Fruit fly (Drosophila melanogaster) whole organism, prepupa: ENCODE data around the gene CG15544.

Source experiments
- Blimp-1 ChIP-seq: fragments of 200-800 bp; sonication (Bioruptor generic); optimal IDR thresholded peaks from 3 replicates; lab custom pipeline; 2017; ENCODE audit warnings: missing biosample characterization, missing genetic modification characterization, mild to moderate bottlenecking, moderate library complexity, missing genetic modification reagents
- CG10669 ChIP-seq: fragments of 200-800 bp; sonication (Bioruptor generic); optimal IDR thresholded peaks from 3 replicates; lab custom pipeline; 2018; ENCODE audit warnings: missing biosample characterization, mild to moderate bottlenecking, missing genetic modification characterization, moderate library complexity
- CG11294 ChIP-seq: fragments of 200-800 bp; sonication (Bioruptor generic); IDR thresholded peaks from 2 replicates; pipeline ENCODE4 v1.3.6; 2022; ENCODE audit warnings: missing biosample characterization, missing genetic modification characterization
- CG11762 ChIP-seq: fragments of 200-800 bp; sonication (Bioruptor generic); optimal IDR thresholded peaks from 3 replicates; lab custom pipeline; 2016; ENCODE audit warnings: missing biosample characterization, missing genetic modification characterization; ENCODE audit not compliant: insufficient read depth
- CG11902 ChIP-seq: fragments of 200-800 bp; sonication (Bioruptor generic); optimal IDR thresholded peaks from 3 replicates; lab custom pipeline; 2016; ENCODE audit warnings: missing biosample characterization, missing genetic modification characterization
- CG15336 ChIP-seq: fragments of 200-800 bp; sonication (Bioruptor generic); IDR thresholded peaks from 2 replicates; pipeline ENCODE4 v1.3.6; 2022; ENCODE audit warnings: missing biosample characterization, missing genetic modification characterization
- CG16779 ChIP-seq: fragments of 200-800 bp; sonication (Bioruptor generic); optimal IDR thresholded peaks from 3 replicates; lab custom pipeline; 2017; ENCODE audit warnings: missing biosample characterization, mild to moderate bottlenecking, missing genetic modification characterization
- CG3032 ChIP-seq: fragments of 200-800 bp; optimal IDR thresholded peaks from 2 replicates; lab custom pipeline; 2019; ENCODE audit warnings: missing biosample characterization, mild to moderate bottlenecking, missing genetic modification characterization, moderate library complexity
- CG31627 ChIP-seq: fragments of 200-800 bp; sonication (Bioruptor generic); optimal IDR thresholded peaks from 3 replicates; lab custom pipeline; 2016; ENCODE audit warnings: missing biosample characterization, missing genetic modification characterization
- CG32006 ChIP-seq: fragments of 200-800 bp; sonication (Bioruptor generic); optimal IDR thresholded peaks from 3 replicates; lab custom pipeline; 2017; ENCODE audit warnings: missing biosample characterization, mild to moderate bottlenecking, missing genetic modification characterization
- CG34406 ChIP-seq: fragments of 200-800 bp; sonication (Bioruptor generic); optimal IDR thresholded peaks from 3 replicates; lab custom pipeline; 2016; ENCODE audit warnings: missing biosample characterization, missing genetic modification characterization
- CG4318 ChIP-seq: fragments of 200-800 bp; sonication (Bioruptor generic); optimal IDR thresholded peaks from 3 replicates; lab custom pipeline; 2017; ENCODE audit warnings: missing biosample characterization, mild to moderate bottlenecking, missing genetic modification characterization
- CG6163 ChIP-seq: fragments of 200-800 bp; sonication (Bioruptor generic); IDR thresholded peaks from 3 replicates; pipeline ENCODE4 v1.3.6; 2022; ENCODE audit warnings: missing biosample characterization, missing genetic modification characterization
- CG6792 ChIP-seq: fragments of 200-800 bp; sonication (Bioruptor generic); optimal IDR thresholded peaks from 3 replicates; lab custom pipeline; 2016; ENCODE audit warnings: missing biosample characterization, missing genetic modification characterization
- CG6854 ChIP-seq: fragments of 200-800 bp; sonication (Bioruptor generic); optimal IDR thresholded peaks from 2 replicates; lab custom pipeline; 2017; ENCODE audit warnings: missing biosample characterization, mild to moderate bottlenecking, missing genetic modification characterization
- CG7368 ChIP-seq: fragments of 200-800 bp; sonication (Bioruptor generic); optimal IDR thresholded peaks from 3 replicates; lab custom pipeline; 2016; ENCODE audit warnings: missing biosample characterization, missing genetic modification characterization
- CG8119 ChIP-seq: fragments of 200-800 bp; sonication (Bioruptor generic); IDR thresholded peaks from 3 replicates; pipeline ENCODE4 v1.3.6; 2022; ENCODE audit warnings: missing biosample characterization, missing genetic modification characterization
- CG9139 ChIP-seq: fragments of 200-800 bp; sonication (Bioruptor generic); optimal IDR thresholded peaks from 3 replicates; lab custom pipeline; 2017; ENCODE audit warnings: missing biosample characterization, mild to moderate bottlenecking, missing genetic modification characterization
- Eip75B ChIP-seq: fragments of 200-800 bp; sonication (Bioruptor generic); optimal IDR thresholded peaks from 3 replicates; lab custom pipeline; 2016; ENCODE audit warnings: missing biosample characterization, missing genetic modification characterization
- Eip93F ChIP-seq: fragments of 200-800 bp; sonication (Bioruptor generic); optimal IDR thresholded peaks from 2 replicates; lab custom pipeline; 2016; ENCODE audit warnings: missing biosample characterization, mild to moderate bottlenecking, missing genetic modification characterization
- Ets96B ChIP-seq: fragments of 200-800 bp; optimal IDR thresholded peaks from 2 replicates; lab custom pipeline; 2019; ENCODE audit warnings: missing biosample characterization, mild to moderate bottlenecking, missing genetic modification characterization, moderate library complexity
- Hr38 ChIP-seq: sonication (Bioruptor generic); optimal IDR thresholded peaks from 2 replicates; lab custom pipeline; 2016; ENCODE audit warnings: missing biosample characterization, missing genetic modification characterization
- Hr4 ChIP-seq: fragments of 200-800 bp; sonication (Bioruptor generic); optimal IDR thresholded peaks from 3 replicates; lab custom pipeline; 2016; ENCODE audit warnings: missing biosample characterization, missing genetic modification characterization
- Lpt ChIP-seq: fragments of 200-800 bp; sonication (Bioruptor generic); optimal IDR thresholded peaks from 3 replicates; lab custom pipeline; 2016; ENCODE audit warnings: missing biosample characterization, missing genetic modification characterization
- Met ChIP-seq: fragments of 200-800 bp; sonication (Bioruptor generic); optimal IDR thresholded peaks from 3 replicates; lab custom pipeline; 2016; ENCODE audit warnings: missing biosample characterization, missing genetic modification characterization
- OdsH ChIP-seq: fragments of 200-800 bp; sonication (Bioruptor generic); optimal IDR thresholded peaks from 3 replicates; lab custom pipeline; 2016; ENCODE audit warnings: missing biosample characterization, missing genetic modification characterization
- Smox ChIP-seq: fragments of 200-800 bp; sonication (Bioruptor generic); optimal IDR thresholded peaks from 3 replicates; lab custom pipeline; 2016; ENCODE audit warnings: missing biosample characterization, missing genetic modification characterization
- Sox102F ChIP-seq: fragments of 200-800 bp; sonication (Bioruptor generic); optimal IDR thresholded peaks from 2 replicates; lab custom pipeline; 2016; ENCODE audit warnings: missing biosample characterization, mild to moderate bottlenecking, missing genetic modification characterization
- Sox14 ChIP-seq: fragments of 200-800 bp; sonication (Bioruptor generic); optimal IDR thresholded peaks from 3 replicates; lab custom pipeline; 2016; ENCODE audit warnings: missing biosample characterization, missing genetic modification characterization
- Sox15 ChIP-seq: fragments of 200-800 bp; sonication (Bioruptor generic); optimal IDR thresholded peaks from 3 replicates; lab custom pipeline; 2016; ENCODE audit warnings: missing biosample characterization, missing genetic modification characterization
- achi ChIP-seq: fragments of 200-800 bp; sonication (Bioruptor generic); optimal IDR thresholded peaks from 3 replicates; lab custom pipeline; 2016; ENCODE audit warnings: missing biosample characterization, missing genetic modification characterization
- acj6 ChIP-seq: fragments of 200-800 bp; sonication (Bioruptor generic); optimal IDR thresholded peaks from 3 replicates; lab custom pipeline; 2016; ENCODE audit warnings: missing biosample characterization, missing genetic modification characterization
- cyc ChIP-seq: fragments of 200-800 bp; sonication (Bioruptor generic); optimal IDR thresholded peaks from 3 replicates; lab custom pipeline; 2016; ENCODE audit warnings: missing biosample characterization, missing genetic modification characterization
- dac ChIP-seq: fragments of 200-800 bp; sonication (Bioruptor generic); optimal IDR thresholded peaks from 2 replicates; lab custom pipeline; 2017; ENCODE audit warnings: missing biosample characterization, mild to moderate bottlenecking, missing genetic modification characterization
- esn ChIP-seq: fragments of 200-800 bp; sonication (Bioruptor generic); optimal IDR thresholded peaks from 2 replicates; lab custom pipeline; 2016; ENCODE audit warnings: missing biosample characterization, mild to moderate bottlenecking, missing genetic modification characterization, moderate library complexity
- fd59A ChIP-seq: fragments of 200-800 bp; sonication (Bioruptor generic); optimal IDR thresholded peaks from 2 replicates; lab custom pipeline; 2017; ENCODE audit warnings: missing biosample characterization, mild to moderate bottlenecking, missing genetic modification characterization, missing genetic modification reagents
- fd85E ChIP-seq: fragments of 200-800 bp; sonication (Bioruptor generic); optimal IDR thresholded peaks from 3 replicates; lab custom pipeline; 2016; ENCODE audit warnings: missing biosample characterization, missing genetic modification characterization
- fkh ChIP-seq: fragments of 200-800 bp; sonication (Bioruptor generic); optimal IDR thresholded peaks from 3 replicates; lab custom pipeline; 2017; ENCODE audit warnings: missing biosample characterization, mild to moderate bottlenecking, missing genetic modification characterization, moderate library complexity
- lz ChIP-seq: fragments of 200-800 bp; sonication (Bioruptor generic); optimal IDR thresholded peaks from 3 replicates; lab custom pipeline; 2016; ENCODE audit warnings: missing biosample characterization, missing genetic modification characterization
- net ChIP-seq: fragments of 200-800 bp; sonication (Bioruptor generic); optimal IDR thresholded peaks from 3 replicates; lab custom pipeline; 2016; ENCODE audit warnings: missing biosample characterization, missing genetic modification characterization
- pdm3 ChIP-seq: fragments of 200-800 bp; sonication (Bioruptor generic); optimal IDR thresholded peaks from 3 replicates; lab custom pipeline; 2016; ENCODE audit warnings: missing biosample characterization, missing genetic modification characterization
- salr ChIP-seq, 2 experiments: fragments of 200-800 bp; sonication (Bioruptor generic); optimal IDR thresholded peaks; 3 replicates each; lab custom pipeline; 2016 to 2018; ENCODE audit warnings: missing biosample characterization in 2 of 2, missing genetic modification characterization in 2 of 2, mild to moderate bottlenecking in 1 of 2
- ss ChIP-seq, 2 experiments: fragments of 200-800 bp; sonication (Bioruptor generic); optimal IDR thresholded peaks; 2 replicates in 1 of 2; 3 replicates in 1 of 2; lab custom pipeline; 2017 to 2018; ENCODE audit warnings: mild to moderate bottlenecking in 2 of 2, missing biosample characterization in 2 of 2, missing genetic modification characterization in 2 of 2, moderate library complexity in 1 of 2
- svp ChIP-seq: fragments of 200-800 bp; sonication (Bioruptor generic); peaks from one replicate; lab custom pipeline; 2016; ENCODE audit warnings: missing biosample characterization, missing genetic modification characterization
- topi ChIP-seq: fragments of 200-800 bp; sonication (Bioruptor generic); optimal IDR thresholded peaks from 3 replicates; lab custom pipeline; 2016; ENCODE audit warnings: missing biosample characterization, missing genetic modification characterization
- vri ChIP-seq: fragments of 200-800 bp; sonication (Bioruptor generic); optimal IDR thresholded peaks from 3 replicates; lab custom pipeline; 2016; ENCODE audit warnings: missing biosample characterization, mild to moderate bottlenecking, missing genetic modification characterization

Gene CG15544

dm6 chr3R:30828433-30829034, 915 bp downstream of the CG15544 start (continued):
- TF ChIP-seq CG7368 (GFP tag; lab: Kevin White, UChicago) (no peak), dac (GFP tag; lab: Kevin White, UChicago) (no peak), Hr4 (peak; percentile 55), vri (no peak), Blimp-1 (GFP tag; lab: Kevin White, UChicago) (no peak), CG9139 (no peak), lz (GFP tag; lab: Kevin White, UChicago) (no peak), CG11294 (no peak), fkh (GFP tag; lab: Kevin White, UChicago) (no peak), CG6792 (GFP tag; lab: Kevin White, UChicago) (no peak), fd85E (no peak), CG11902 (GFP tag; lab: Kevin White, UChicago) (no peak), Sox15 (no peak), CG16779 (tag; lab: Kevin White, UChicago) (no peak), CG4318 (GFP tag; lab: Kevin White, UChicago) (peak; percentile 43), CG31627 (GFP tag; lab: Kevin White, UChicago) (no peak), CG34406 (GFP tag; lab: Kevin White, UChicago) (peak; percentile 11), Eip93F (GFP tag; lab: Kevin White, UChicago) (no peak), acj6 (GFP tag; lab: Kevin White, UChicago) (peak; percentile 7), fd59A (GFP tag; lab: Kevin White, UChicago) (no peak), Sox102F (no peak), ss (GFP tag; optimal IDR thresholded peaks at IDR 0.05; lab: Kevin White, UChicago) (no peak), Smox (GFP tag; lab: Kevin White, UChicago) (peak; percentile 30), CG6854 (GFP tag; lab: Kevin White, UChicago) (no peak), topi (GFP tag; lab: Kevin White, UChicago) (no peak), CG32006 (GFP tag; lab: Kevin White, UChicago) (peak; percentile 78), Hr38 (GFP tag; lab: Kevin White, UChicago) (no peak), OdsH (GFP tag; lab: Kevin White, UChicago) (peak; percentile 35)

- TF ChIP-seq lz (GFP tag; lab: Kevin White, UChicago), result no peak
- no peak for TF ChIP-seq esn (GFP tag; lab: Kevin White, UChicago)
- no peak for TF ChIP-seq CG15336 (GFP tag; lab: Robert Waterston, UW)
Measured at dm6 chr3R:30832130-30832529, 4.5 kb downstream of the CG15544 start.

- TF ChIP-seq CG7368 (GFP tag; lab: Kevin White, UChicago) (no peak), Met (GFP tag; lab: Kevin White, UChicago) (peak; percentile 26), Sox14 (peak; percentile 4), achi (GFP tag; lab: Kevin White, UChicago) (peak; percentile 45), fkh (GFP tag; lab: Kevin White, UChicago) (no peak), cyc (GFP tag; lab: Kevin White, UChicago) (no peak), CG16779 (tag; lab: Kevin White, UChicago) (no peak), Hr38 (GFP tag; lab: Kevin White, UChicago) (no peak), Ets96B (tag; lab: Kevin White, UChicago) (peak; percentile 14), CG8119 (GFP tag; lab: Robert Waterston, UW) (peak; percentile 58; the same call in 2 of the 3 replicates), Blimp-1 (GFP tag; lab: Kevin White, UChicago) (no peak), pdm3 (GFP tag; lab: Kevin White, UChicago) (peak; percentile 34), Eip75B (GFP tag; lab: Kevin White, UChicago) (no peak), dac (GFP tag; lab: Kevin White, UChicago) (no peak), CG9139 (no peak), vri (peak; percentile 33), net (GFP tag; lab: Kevin White, UChicago) (peak; percentile 42), CG11762 (no peak), CG10669 (GFP tag; lab: Kevin White, UChicago) (no peak), salr (GFP tag; optimal IDR thresholded peaks at IDR 0.05; lab: Kevin White, UChicago) (peak in 1 of 2 experiments; percentile 53), CG3032 (tag; lab: Kevin White, UChicago) (peak; percentile 30), CG15336 (GFP tag; lab: Robert Waterston, UW) (peak; percentile 79), CG6854 (GFP tag; lab: Kevin White, UChicago) (no peak), lz (GFP tag; lab: Kevin White, UChicago) (no peak), CG6792 (GFP tag; lab: Kevin White, UChicago) (no peak), CG4318 (GFP tag; lab: Kevin White, UChicago) (no peak), CG32006 (GFP tag; lab: Kevin White, UChicago) (peak; percentile 61), CG6163 (peak; percentile 74), esn (GFP tag; lab: Kevin White, UChicago) (peak; percentile 36), Lpt (peak; percentile 23), svp (peak; percentile 34)
Measured at dm6 chr3R:30833078-30833477, 5.5 kb downstream of the CG15544 start.
